Worm (Caenorhabditis elegans): ENCODE results near the gene Y105C5B.11.

Gene Y105C5B.11

DNA sequence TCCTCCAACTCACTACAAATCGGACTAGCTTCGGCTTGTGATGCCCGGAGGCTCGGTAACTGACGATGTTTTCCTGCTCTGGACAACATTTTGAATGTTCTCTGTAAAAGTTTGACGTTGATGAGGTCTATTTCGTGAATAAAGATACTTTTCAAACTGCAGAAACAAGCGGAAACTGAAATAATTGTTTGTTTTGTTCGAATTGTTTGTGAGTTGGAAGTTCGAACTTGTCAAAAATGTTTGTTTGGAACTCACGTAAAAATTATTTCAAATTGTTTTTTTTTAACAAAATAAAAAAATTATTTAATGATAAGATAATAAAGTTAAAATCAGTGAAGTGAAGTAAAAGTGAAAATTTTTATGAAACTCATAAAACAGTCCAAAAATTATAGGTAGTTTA is at the start of gene Y105C5B.11:
Gene Y105C5B.11, minus strand, starts transcription at position 101 of the 400 bp plus-strand sequence.
- TF ChIP-seq tbx-8 (GFP tag; optimal IDR thresholded peaks at IDR 0.05), result no peak

DNA sequence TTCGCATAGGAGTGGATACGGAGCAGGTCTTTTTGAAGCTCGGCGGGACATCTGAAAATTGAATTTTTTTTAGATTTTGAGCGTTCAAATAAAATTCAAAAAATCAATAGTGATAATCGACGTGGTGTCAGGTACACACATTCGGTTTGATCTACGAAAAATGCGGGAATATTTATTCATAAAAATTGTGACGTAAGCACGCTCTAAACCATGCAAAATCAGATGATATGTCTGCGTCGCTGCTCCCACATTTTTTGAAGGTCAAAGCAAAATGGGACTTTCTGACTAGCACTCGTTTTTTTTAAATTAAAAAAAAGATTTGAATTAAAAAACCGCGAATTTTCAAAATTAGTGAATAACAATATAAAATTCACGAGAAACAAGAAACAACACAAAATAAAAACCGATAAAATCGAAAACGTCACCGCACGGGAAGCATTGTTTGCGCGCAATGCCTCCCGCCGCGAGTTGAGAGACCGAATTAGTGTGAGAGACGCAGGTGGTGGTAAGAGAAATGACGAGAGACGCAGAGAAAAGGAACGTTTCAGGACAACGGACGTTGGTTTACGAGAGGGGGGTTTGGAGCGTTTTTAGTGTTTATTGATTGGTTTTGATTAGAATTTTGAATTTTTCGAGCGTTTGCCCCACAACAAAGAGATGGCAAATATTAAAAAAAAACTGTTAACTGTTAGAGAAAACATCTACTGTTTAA is 42.8 kb upstream of the Y105C5B.11 start, which contains the start of gene Y105C5B.19:
Gene Y105C5B.19, minus strand, starts transcription at position 51 of the 712 bp plus-strand sequence.
- TF ChIP-seq lin-13 (tag; optimal IDR thresholded peaks at IDR 0.05) (peak; percentile 62), nhr-2 (tag; optimal IDR thresholded peaks at IDR 0.05) (no peak), pha-4 (tag; optimal IDR thresholded peaks at IDR 0.05) (peak; percentile 12), ces-1 (GFP tag; optimal IDR thresholded peaks at IDR 0.05) (peak; percentile 64), mep-1 (tag; optimal IDR thresholded peaks at IDR 0.05) (peak; percentile 38), cnd-1 (tag; optimal IDR thresholded peaks at IDR 0.05) (no peak), zip-8 (tag; optimal IDR thresholded peaks at IDR 0.05) (peak; percentile 8), ceh-39 (tag; optimal IDR thresholded peaks at IDR 0.05) (no peak)

DNA sequence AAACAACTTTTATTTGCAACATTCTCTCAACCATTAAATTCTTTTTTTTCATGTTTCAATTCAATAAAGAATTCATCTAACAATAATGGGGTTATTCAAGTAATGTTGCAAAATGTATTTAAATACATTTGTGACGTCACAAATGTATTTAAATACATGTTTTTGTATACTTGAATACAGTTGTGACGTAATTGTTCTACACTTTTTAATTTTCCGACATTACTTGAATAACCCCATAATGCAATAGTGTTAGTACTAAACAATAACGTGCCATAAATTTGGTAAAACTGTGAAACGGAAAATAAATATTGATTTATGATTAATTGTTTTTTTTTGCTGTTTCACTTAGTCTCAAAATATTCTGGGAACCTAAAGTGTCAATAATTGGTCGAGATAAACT is 38.3 kb upstream of the Y105C5B.11 start:
- peak; percentile 83 for TF ChIP-seq zip-8 (tag; optimal IDR thresholded peaks at IDR 0.05)

DNA sequence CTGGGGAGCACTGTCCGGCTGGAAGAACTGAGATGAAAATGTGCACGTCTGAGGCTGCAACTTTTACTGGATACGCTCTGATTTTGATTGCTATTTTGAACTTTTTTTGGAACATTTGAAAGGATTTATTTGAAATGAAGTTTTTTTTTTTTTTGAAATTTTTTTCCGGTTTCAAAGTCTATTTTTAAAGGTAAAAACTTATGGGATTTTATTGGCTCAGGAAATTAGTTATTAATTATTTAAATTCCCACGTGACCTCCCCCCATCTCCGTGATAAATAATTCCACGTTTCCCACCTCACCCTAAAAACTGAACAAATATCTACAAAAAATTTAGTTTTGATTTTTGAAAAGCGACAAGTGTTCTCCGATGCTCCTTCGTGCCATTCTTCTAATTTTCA is 23.0 kb upstream of the Y105C5B.11 start, which contains the start of gene Y105C5B.18:
Gene Y105C5B.18, plus strand, starts transcription at position 301 of the 400 bp plus-strand sequence.
- TF ChIP-seq bed-3 (GFP tag; optimal IDR thresholded peaks at IDR 0.05) (no peak), unc-62 (GFP tag; optimal IDR thresholded peaks at IDR 0.05) (no peak), tbx-8 (GFP tag; optimal IDR thresholded peaks at IDR 0.05) (no peak), elt-3 (tag; optimal IDR thresholded peaks at IDR 0.05) (no peak), nhr-76 (tag; optimal IDR thresholded peaks at IDR 0.05) (no peak), mab-5 (tag; optimal IDR thresholded peaks at IDR 0.05) (no peak), nhr-12 (tag; optimal IDR thresholded peaks at IDR 0.05) (no peak), hlh-1 (tag; optimal IDR thresholded peaks at IDR 0.05) (no peak), lin-13 (tag; optimal IDR thresholded peaks at IDR 0.05) (no peak), lin-32 (GFP tag; optimal IDR thresholded peaks at IDR 0.05) (no peak), zip-8 (tag; optimal IDR thresholded peaks at IDR 0.05) (no peak), unc-120 (tag; optimal IDR thresholded peaks at IDR 0.05; ENCODE audit: poor library complexity, severe bottlenecking) (no peak), lsy-2 (tag; optimal IDR thresholded peaks at IDR 0.05) (no peak), elt-1 (tag; optimal IDR thresholded peaks at IDR 0.05; ENCODE audit: borderline replicate concordance, insufficient read depth) (no peak), nhr-2 (tag; optimal IDR thresholded peaks at IDR 0.05) (no peak), ham-2 (GFP tag; optimal IDR thresholded peaks at IDR 0.05) (no peak), M03D4.4 (tag; optimal IDR thresholded peaks at IDR 0.05) (no peak)

DNA sequence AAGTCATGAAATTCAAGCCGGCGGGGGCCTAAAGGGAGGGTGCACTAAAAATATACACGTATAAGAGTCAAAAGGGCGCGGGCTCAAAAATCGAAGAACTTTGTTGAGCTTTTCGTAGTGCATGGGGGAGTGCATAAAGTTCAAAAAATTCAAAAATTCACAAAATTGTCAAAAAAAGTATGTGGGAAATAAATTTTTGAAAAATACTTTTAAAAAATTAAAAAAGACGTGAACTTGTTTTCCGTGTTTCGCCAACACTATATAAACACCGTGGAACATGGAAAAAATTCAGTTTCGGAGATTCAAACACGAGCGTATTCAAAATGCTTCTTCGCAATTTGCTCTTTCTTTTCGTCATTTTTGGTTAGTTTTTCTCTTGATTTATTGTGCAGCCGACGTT is 21.5 kb upstream of the Y105C5B.11 start, which contains the start of gene Y105C5B.17:
Gene Y105C5B.17, plus strand, starts transcription at position 301 of the 400 bp plus-strand sequence.
- no peak for TF ChIP-seq ces-1 (GFP tag; optimal IDR thresholded peaks at IDR 0.05)
- no peak for TF ChIP-seq tbx-8 (GFP tag; optimal IDR thresholded peaks at IDR 0.05)
- no peak for TF ChIP-seq ztf-11 (tag; optimal IDR thresholded peaks at IDR 0.05)
- no peak for TF ChIP-seq unc-39 (tag; optimal IDR thresholded peaks at IDR 0.05)
- no peak for TF ChIP-seq lsy-2 (tag; optimal IDR thresholded peaks at IDR 0.05)
- no peak for TF ChIP-seq blmp-1 (tag; optimal IDR thresholded peaks at IDR 0.05)
- TF ChIP-seq nhr-237 (tag; optimal IDR thresholded peaks at IDR 0.05), result no peak
- no peak for TF ChIP-seq nhr-12 (tag; optimal IDR thresholded peaks at IDR 0.05)

DNA sequence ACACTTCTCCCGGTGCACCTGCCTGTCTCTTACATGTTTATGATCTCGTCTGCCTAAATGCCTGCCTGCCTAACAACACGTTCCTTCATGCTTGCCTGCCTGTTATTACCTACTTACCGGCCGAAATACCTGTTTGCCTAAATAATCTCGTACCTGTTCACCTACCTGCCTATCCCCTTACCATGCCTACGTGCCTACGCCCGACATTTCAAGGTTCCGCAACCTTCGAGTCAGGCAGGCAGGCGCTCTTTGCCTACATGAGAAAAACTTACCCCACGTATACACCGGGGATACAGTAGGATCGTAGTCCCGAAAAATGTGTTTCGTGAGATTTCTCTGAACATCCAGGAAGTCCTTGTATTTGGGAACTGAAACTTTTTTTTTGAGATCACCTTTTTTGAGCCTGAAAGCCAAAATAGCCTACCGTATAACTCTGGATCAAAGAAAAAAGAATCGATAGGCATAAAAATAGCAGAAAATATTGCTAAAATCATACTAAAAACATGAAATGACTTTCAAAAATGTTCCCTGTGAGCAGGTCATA is 21.0 kb upstream of the Y105C5B.11 start, which contains the start of gene lgc-19:
Gene lgc-19, minus strand, starts transcription at position 494 of the 544 bp plus-strand sequence.
- TF ChIP-seq drap-1 (GFP tag; optimal IDR thresholded peaks at IDR 0.05) (no peak), flh-1 (GFP tag; optimal IDR thresholded peaks at IDR 0.05) (no peak), unc-39 (tag; optimal IDR thresholded peaks at IDR 0.05) (no peak), nhr-2 (tag; optimal IDR thresholded peaks at IDR 0.05) (no peak), ceh-39 (tag; optimal IDR thresholded peaks at IDR 0.05) (no peak), ces-1 (GFP tag; optimal IDR thresholded peaks at IDR 0.05) (no peak), lsy-2 (tag; optimal IDR thresholded peaks at IDR 0.05) (no peak), nhr-28 (tag; optimal IDR thresholded peaks at IDR 0.05) (no peak), elt-1 (tag; optimal IDR thresholded peaks at IDR 0.05; ENCODE audit: borderline replicate concordance, insufficient read depth) (no peak), mab-5 (tag; optimal IDR thresholded peaks at IDR 0.05) (no peak), lin-13 (tag; optimal IDR thresholded peaks at IDR 0.05) (no peak)

All from whole organism, mixed stage, embryonic.